Worm (Caenorhabditis elegans) whole organism, midembryonic: ENCODE measurements around the gene smgl-2.

ENCODE experiments used
- T22C8.4 ChIP-seq: fragments of 200-800 bp; sonication (Bioruptor generic); IDR thresholded peaks from 2 replicates; pipeline ENCODE4 v1.3.6; 2022; ENCODE audit warnings: missing genetic modification characterization, missing compliant biosample characterization
- cog-1 ChIP-seq: sonication (generic microtip); optimal IDR thresholded peaks from 2 replicates; lab custom pipeline; 2016; ENCODE audit warnings: missing genetic modification characterization, missing compliant biosample characterization
- flt-1 ChIP-seq: fragments of 200-800 bp; sonication (Bioruptor generic); IDR thresholded peaks from 2 replicates; pipeline ENCODE4 v1.3.6; 2022; ENCODE audit warnings: missing genetic modification characterization, missing compliant biosample characterization
- klf-2 ChIP-seq: fragments of 200-800 bp; sonication (Bioruptor generic); conservative IDR thresholded peaks from 2 replicates; pipeline ENCODE4 v1.3.6; 2022; ENCODE audit warnings: missing genetic modification reagents, missing genetic modification characterization, missing compliant biosample characterization
- med-1 ChIP-seq: sonication (generic microtip); optimal IDR thresholded peaks from 2 replicates; lab custom pipeline; 2017; ENCODE audit warnings: missing genetic modification characterization, mild to moderate bottlenecking, missing compliant biosample characterization, antibody characterized with exemption, missing genetic modification reagents; ENCODE audit not compliant: insufficient read depth
- ref-1 ChIP-seq: fragments of 200-800 bp; sonication (Bioruptor generic); conservative IDR thresholded peaks from 2 replicates; pipeline ENCODE4 v1.3.6; 2022; ENCODE audit warnings: missing genetic modification reagents, missing genetic modification characterization, missing compliant biosample characterization
- tab-1 ChIP-seq: fragments of 200-800 bp; sonication (Bioruptor generic); IDR thresholded peaks from 2 replicates; pipeline ENCODE4 v1.3.6; 2022; ENCODE audit warnings: missing genetic modification characterization, missing compliant biosample characterization
- ztf-23 ChIP-seq: fragments of 200-800 bp; sonication (Bioruptor generic); IDR thresholded peaks from 2 replicates; pipeline ENCODE4 v1.3.6; 2022; ENCODE audit warnings: missing genetic modification reagents, missing genetic modification characterization, missing compliant biosample characterization
- ztf-29 ChIP-seq: fragments of 200-800 bp; sonication (Bioruptor generic); IDR thresholded peaks from 2 replicates; pipeline ENCODE4 v1.3.6; 2022; ENCODE audit warnings: missing genetic modification reagents, missing genetic modification characterization, missing compliant biosample characterization

Gene smgl-2

ce11 chrIV:3764012-3764549, 38.1 kb downstream of the smgl-2 start:
- no peak for TF ChIP-seq flt-1 (GFP tag; lab: Robert Waterston, UW)
- TF ChIP-seq ref-1 (GFP tag; lab: Robert Waterston, UW), result no peak
- TF ChIP-seq cog-1 (tag; lab: Kevin White, UChicago), result no peak
- no peak for TF ChIP-seq ztf-29 (GFP tag; lab: Robert Waterston, UW)
- TF ChIP-seq tab-1, result no peak
- TF ChIP-seq T22C8.4 (GFP tag; lab: Robert Waterston, UW), result no peak
- no peak for TF ChIP-seq med-1 (GFP tag; lab: Kevin White, UChicago)
- TF ChIP-seq ztf-23 (GFP tag; lab: Robert Waterston, UW), result no peak
- no peak for TF ChIP-seq klf-2

DNA sequence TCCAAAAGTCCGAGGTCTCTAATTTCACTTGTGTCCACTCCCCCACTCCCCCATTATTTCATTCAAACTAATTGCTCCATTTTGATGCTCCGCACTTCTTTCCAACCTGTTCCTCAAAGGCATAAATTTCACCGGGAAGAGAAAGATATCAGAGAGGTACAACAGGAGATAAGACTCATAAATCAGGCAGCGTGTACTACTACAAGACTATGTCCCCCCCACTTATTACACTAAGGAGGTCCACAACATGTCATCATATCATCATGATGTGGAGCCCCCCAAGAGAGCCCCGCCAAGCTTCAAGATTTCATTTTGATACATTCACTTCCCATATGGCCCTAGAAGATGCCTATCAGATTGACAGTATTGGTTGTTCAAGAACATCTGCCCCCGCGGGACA, 39.5 kb downstream of the smgl-2 start:
- no peak for TF ChIP-seq tab-1
- TF ChIP-seq flt-1 (GFP tag; lab: Robert Waterston, UW), result no peak
- TF ChIP-seq ztf-29 (GFP tag; lab: Robert Waterston, UW), result no peak
- TF ChIP-seq T22C8.4 (GFP tag; lab: Robert Waterston, UW), result no peak
- TF ChIP-seq klf-2, result no peak
- no peak for TF ChIP-seq ref-1 (GFP tag; lab: Robert Waterston, UW)
- no peak for TF ChIP-seq ztf-23 (GFP tag; lab: Robert Waterston, UW)
- TF ChIP-seq cog-1 (tag; lab: Kevin White, UChicago), result no peak
- TF ChIP-seq med-1 (GFP tag; lab: Kevin White, UChicago), result no peak

DNA sequence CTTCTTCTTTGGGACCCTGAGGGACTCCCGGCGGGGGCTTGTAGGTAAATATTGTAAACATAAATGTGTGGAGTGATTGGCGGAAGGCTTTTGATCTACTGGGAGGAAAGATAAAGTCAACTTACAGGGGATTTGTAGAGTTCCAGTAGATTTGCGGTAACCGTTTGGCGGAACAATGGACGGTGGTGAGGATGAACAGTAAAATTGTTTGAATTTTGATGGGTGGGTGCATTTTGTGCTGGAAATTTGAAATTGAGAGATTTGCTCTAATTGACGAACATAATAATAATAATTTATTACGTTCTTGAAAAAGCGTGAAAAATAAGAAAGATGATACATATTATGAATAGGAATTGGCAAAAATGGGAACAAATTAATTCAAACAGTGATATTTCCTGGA, 40.6 kb downstream of the smgl-2 start, which contains the start of gene vab-2:
Gene vab-2, minus strand, starts transcription at position 238 of the 400 bp plus-strand sequence.
- TF ChIP-seq ztf-23 (GFP tag; lab: Robert Waterston, UW) (no peak), T22C8.4 (GFP tag; lab: Robert Waterston, UW) (no peak), cog-1 (tag; lab: Kevin White, UChicago) (no peak), tab-1 (no peak), klf-2 (no peak), flt-1 (GFP tag; lab: Robert Waterston, UW) (no peak), ztf-29 (GFP tag; lab: Robert Waterston, UW) (no peak), med-1 (GFP tag; lab: Kevin White, UChicago) (no peak), ref-1 (GFP tag; lab: Robert Waterston, UW) (no peak)

DNA sequence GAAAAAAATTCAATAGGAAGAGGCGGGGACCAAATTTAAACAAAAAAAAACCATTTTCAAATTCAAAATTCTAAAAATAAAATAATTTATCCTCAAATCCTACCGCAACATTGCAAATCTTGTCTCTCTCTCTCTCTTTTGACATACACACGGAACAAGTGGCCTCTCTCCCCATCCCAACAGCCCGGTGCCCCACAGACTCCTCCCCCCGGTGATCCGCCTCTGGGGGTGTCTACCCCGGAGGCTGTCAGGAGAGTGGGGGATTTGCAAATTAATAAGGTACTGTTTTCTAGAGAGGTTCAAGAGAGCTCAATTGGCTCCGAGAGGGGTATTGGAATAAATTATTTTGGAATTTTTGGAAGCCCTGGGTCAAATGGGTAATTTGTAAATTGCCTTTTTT, 41.8 kb downstream of the smgl-2 start:
- TF ChIP-seq med-1 (GFP tag; lab: Kevin White, UChicago) (no peak), ztf-23 (GFP tag; lab: Robert Waterston, UW) (no peak), flt-1 (GFP tag; lab: Robert Waterston, UW) (no peak), tab-1 (no peak), cog-1 (tag; lab: Kevin White, UChicago) (no peak), ztf-29 (GFP tag; lab: Robert Waterston, UW) (no peak), klf-2 (no peak), T22C8.4 (GFP tag; lab: Robert Waterston, UW) (no peak), ref-1 (GFP tag; lab: Robert Waterston, UW) (no peak)

ce11 chrIV:3771182-3771581, 45.2 kb downstream of the smgl-2 start:
- TF ChIP-seq flt-1 (GFP tag; lab: Robert Waterston, UW), result 0 out of 2 replicates have a peak, but pooled peaks have one; percentile 8

ce11 chrIV:3774160-3774559, 48.2 kb downstream of the smgl-2 start:
- no peak for TF ChIP-seq cog-1 (tag; lab: Kevin White, UChicago)

DNA sequence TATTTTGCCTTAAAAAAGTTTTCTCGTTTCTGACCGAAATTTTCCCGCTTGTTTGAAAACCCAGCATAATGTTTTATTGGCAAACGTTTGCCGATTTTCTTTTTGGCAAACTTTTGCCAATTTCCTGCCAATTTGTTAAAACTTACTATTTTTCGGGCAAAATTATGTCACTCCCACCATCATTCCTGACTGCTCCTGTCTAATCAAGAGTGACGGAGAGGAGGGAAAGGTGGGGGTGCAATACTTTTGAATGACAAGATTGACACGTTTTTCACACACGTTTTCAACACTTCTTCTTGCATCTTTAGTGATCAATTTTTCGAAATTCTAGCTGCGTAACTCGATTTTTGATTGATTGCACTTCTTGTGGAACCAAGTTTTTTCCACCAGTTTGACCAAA, 55.6 kb downstream of the smgl-2 start:
- TF ChIP-seq med-1 (GFP tag; lab: Kevin White, UChicago) (no peak), cog-1 (tag; lab: Kevin White, UChicago) (no peak), ztf-29 (GFP tag; lab: Robert Waterston, UW) (no peak), flt-1 (GFP tag; lab: Robert Waterston, UW) (no peak), ztf-23 (GFP tag; lab: Robert Waterston, UW) (no peak), T22C8.4 (GFP tag; lab: Robert Waterston, UW) (no peak), ref-1 (GFP tag; lab: Robert Waterston, UW) (no peak), tab-1 (no peak), klf-2 (no peak)

ce11 chrIV:3783910-3784309, 57.9 kb downstream of the smgl-2 start, which contains the start of gene glct-6:
Gene glct-6, plus strand, starts transcription at chrIV:3784210.
- no peak for TF ChIP-seq ztf-29 (GFP tag; lab: Robert Waterston, UW)
- no peak for TF ChIP-seq T22C8.4 (GFP tag; lab: Robert Waterston, UW)
- no peak for TF ChIP-seq ztf-23 (GFP tag; lab: Robert Waterston, UW)
- TF ChIP-seq cog-1 (tag; lab: Kevin White, UChicago), result no peak
- no peak for TF ChIP-seq flt-1 (GFP tag; lab: Robert Waterston, UW)
- no peak for TF ChIP-seq ref-1 (GFP tag; lab: Robert Waterston, UW)
- TF ChIP-seq tab-1, result no peak
